Worm (Caenorhabditis elegans) whole organism, midembryonic: ENCODE results near the gene cup-4.

ENCODE experiments used
- flt-1 ChIP-seq: fragments of 200-800 bp; sonication (Bioruptor generic); IDR thresholded peaks from 2 replicates; pipeline ENCODE4 v1.3.6; 2022; ENCODE audit warnings: missing genetic modification characterization, missing compliant biosample characterization
- med-1 ChIP-seq: sonication (generic microtip); optimal IDR thresholded peaks from 2 replicates; lab custom pipeline; 2017; ENCODE audit warnings: missing genetic modification characterization, mild to moderate bottlenecking, missing compliant biosample characterization, antibody characterized with exemption, missing genetic modification reagents; ENCODE audit not compliant: insufficient read depth

DNA sequence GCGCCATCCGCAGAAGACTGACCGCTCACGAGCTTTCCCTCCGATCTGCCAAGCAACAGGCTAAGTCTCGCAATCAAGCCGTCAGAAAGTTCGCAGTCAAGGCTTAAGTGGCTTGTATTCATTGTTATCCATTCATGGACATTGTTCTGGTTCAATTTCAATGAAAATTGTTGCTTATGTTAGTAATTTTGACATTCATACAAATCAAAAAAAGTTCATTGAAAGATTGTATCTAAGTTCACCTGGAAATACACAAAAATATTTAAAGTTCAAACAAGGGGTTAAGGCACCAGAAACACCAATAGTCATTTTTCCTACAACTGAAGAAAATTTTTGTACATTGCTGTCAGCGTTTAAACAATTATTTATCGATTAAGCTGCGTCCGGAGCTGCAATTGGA, 10.8 kb upstream of the cup-4 start:
- TF ChIP-seq med-1 (GFP tag; lab: Kevin White, UChicago) (no peak), flt-1 (GFP tag; lab: Robert Waterston, UW) (no peak)
